Worm (Caenorhabditis elegans): Measurements from ENCODE around the gene M01F1.8.

The M01F1.8 gene

DNA sequence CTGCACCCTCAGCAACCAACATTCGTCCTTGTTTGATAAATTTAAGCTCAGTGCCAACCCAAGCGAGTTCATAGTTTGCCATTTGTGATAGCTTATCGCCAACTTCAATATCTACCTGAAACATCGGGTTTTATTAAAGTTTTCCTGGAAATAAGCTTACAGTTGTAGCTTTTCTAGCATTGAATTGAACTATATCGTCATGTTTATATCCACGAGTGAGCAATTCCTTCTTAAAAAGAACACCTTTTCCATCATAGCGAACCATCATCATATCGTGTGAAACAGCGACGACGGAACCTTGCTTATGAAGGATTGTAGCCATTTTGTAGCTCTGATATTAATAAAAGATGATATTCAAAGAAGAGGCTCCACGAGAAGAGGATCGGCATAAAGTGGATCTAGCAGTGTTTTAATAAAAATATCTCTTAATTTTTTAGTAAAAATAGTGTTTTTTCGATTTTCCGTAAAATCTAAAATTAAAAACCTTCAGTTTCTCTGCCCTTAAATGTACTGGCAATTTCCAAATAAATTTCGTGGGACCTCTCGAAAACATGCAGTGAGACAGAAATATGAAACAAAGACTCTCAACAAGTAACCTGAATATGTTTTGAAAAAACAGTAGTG, at the start of gene M01F1.8:
TSS of gene M01F1.8 (minus strand) at position 335 of the 624 bp plus-strand sequence.
- TF ChIP-seq lin-32 (GFP tag; optimal IDR thresholded peaks at IDR 0.05) (no peak), hlh-1 (tag; optimal IDR thresholded peaks at IDR 0.05) (no peak)

DNA sequence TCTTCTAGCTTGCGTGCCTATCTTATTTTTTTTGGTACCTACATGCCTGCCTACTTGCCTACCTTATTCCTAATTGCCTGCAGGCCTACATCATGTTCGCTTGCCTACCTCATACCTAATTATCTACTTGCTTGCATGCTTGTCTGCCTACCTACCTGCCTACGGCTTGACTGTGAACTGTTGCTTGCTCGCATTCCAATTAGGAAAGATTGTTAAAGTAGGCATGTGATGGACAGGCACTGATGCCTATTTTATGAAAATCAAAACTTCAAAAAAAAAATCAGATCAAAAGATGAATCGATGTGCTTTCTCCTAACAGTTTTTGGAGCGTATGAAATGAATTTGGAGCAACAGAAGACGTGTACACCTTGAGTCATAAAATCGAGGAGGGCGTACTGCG, 48.0 kb upstream of the M01F1.8 start:
- TF ChIP-seq nhr-237 (tag; optimal IDR thresholded peaks at IDR 0.05) (no peak), ceh-39 (tag; optimal IDR thresholded peaks at IDR 0.05) (no peak), tbx-8 (GFP tag; optimal IDR thresholded peaks at IDR 0.05) (no peak), unc-39 (tag; optimal IDR thresholded peaks at IDR 0.05) (no peak), mab-5 (tag; optimal IDR thresholded peaks at IDR 0.05) (no peak), ces-1 (GFP tag; optimal IDR thresholded peaks at IDR 0.05) (no peak), sptf-1 (tag; optimal IDR thresholded peaks at IDR 0.05) (no peak), sem-2 (GFP tag; optimal IDR thresholded peaks at IDR 0.05) (no peak), drap-1 (GFP tag; optimal IDR thresholded peaks at IDR 0.05) (no peak), lin-13 (tag; optimal IDR thresholded peaks at IDR 0.05) (no peak), nhr-28 (tag; optimal IDR thresholded peaks at IDR 0.05) (no peak), ztf-11 (tag; optimal IDR thresholded peaks at IDR 0.05) (no peak), ham-2 (GFP tag; optimal IDR thresholded peaks at IDR 0.05) (no peak), snpc-4 (tag; optimal IDR thresholded peaks at IDR 0.05) (no peak), nhr-76 (tag; optimal IDR thresholded peaks at IDR 0.05) (no peak), elt-1 (tag; optimal IDR thresholded peaks at IDR 0.05; ENCODE audit: borderline replicate concordance, insufficient read depth) (no peak), lin-32 (GFP tag; optimal IDR thresholded peaks at IDR 0.05) (no peak), bed-3 (GFP tag; optimal IDR thresholded peaks at IDR 0.05) (no peak), nhr-2 (tag; optimal IDR thresholded peaks at IDR 0.05) (no peak), zip-8 (tag; optimal IDR thresholded peaks at IDR 0.05) (no peak)

DNA sequence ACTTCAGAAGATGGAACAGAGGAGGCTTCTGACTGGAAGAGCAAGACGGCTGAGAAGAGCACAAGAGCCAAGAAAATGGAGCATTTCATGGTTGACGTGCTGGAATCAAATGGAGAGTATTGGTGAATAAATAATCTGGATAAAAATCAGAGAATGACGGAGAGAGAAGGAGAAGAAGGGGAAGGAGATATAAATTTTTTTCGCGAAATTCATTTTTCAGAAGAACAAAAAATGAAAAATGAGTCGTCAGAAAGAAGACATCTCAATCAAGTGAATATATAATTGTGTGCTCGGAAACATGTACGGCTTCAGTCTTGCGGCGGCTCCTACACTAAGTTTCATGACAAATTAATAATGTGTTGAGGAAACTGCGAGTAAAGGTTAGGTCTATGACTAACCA, 47.4 kb upstream of the M01F1.8 start, which contains the start of gene C54C6.5:
TSS of gene C54C6.5 (minus strand) at position 101 of the 400 bp plus-strand sequence.
- TF ChIP-seq M03D4.4 (tag; optimal IDR thresholded peaks at IDR 0.05) (no peak), unc-62 (GFP tag; optimal IDR thresholded peaks at IDR 0.05) (no peak), hlh-1 (tag; optimal IDR thresholded peaks at IDR 0.05) (no peak), elt-3 (tag; optimal IDR thresholded peaks at IDR 0.05) (no peak), nhr-2 (tag; optimal IDR thresholded peaks at IDR 0.05) (no peak)

DNA sequence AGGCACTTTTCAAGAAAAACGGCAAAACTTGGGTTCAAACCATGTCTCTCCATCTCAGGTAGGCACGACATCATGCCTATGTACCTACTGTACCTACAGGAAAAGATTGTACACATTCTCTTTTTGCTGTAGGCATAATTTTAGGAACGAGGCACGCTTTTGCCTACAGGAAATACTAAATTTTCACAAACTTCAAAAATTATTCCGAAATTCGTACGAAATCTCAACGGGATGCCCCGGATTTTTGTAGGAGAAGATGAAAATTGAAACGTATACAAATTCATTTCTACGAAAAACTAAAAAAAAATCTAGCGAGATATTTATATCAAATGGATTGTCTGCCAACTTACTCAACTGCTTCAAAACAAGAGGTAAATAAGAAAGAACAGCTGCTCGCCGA, 45.7 kb upstream of the M01F1.8 start, which contains the start of gene C54C6.11:
TSS of gene C54C6.11 (plus strand) at position 301 of the 400 bp plus-strand sequence.
- no peak for TF ChIP-seq ham-2 (GFP tag; optimal IDR thresholded peaks at IDR 0.05)
- no peak for TF ChIP-seq nhr-237 (tag; optimal IDR thresholded peaks at IDR 0.05)
- TF ChIP-seq unc-120 (tag; optimal IDR thresholded peaks at IDR 0.05; ENCODE audit: poor library complexity, severe bottlenecking): no peak
- no peak for TF ChIP-seq blmp-1 (tag; optimal IDR thresholded peaks at IDR 0.05)
- no peak for TF ChIP-seq flh-1 (GFP tag; optimal IDR thresholded peaks at IDR 0.05)
- TF ChIP-seq lin-13 (tag; optimal IDR thresholded peaks at IDR 0.05): no peak
- no peak for TF ChIP-seq ceh-43 (GFP tag; optimal IDR thresholded peaks at IDR 0.05)
- TF ChIP-seq nhr-76 (tag; optimal IDR thresholded peaks at IDR 0.05): no peak

DNA sequence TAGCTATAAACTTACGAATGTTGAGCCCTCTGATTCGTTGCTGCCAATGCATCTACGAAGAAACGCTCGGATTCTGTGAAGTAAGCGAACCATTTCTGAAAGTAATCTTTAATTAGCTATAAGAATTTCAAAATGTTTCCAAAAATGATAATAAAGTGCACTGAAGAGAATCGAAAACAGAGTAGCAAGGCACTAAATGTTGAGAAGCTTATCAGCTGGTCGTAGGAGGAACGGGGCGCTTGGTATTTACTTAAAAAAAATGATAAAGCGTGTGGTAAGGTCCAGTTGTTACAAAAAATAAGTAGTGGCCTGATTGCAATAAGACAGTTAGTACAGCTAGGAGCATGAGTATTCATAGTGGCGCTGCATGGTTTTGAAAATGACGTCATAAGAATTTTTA, 44.0 kb upstream of the M01F1.8 start, which contains the start of gene C54C6.7:
TSS of gene C54C6.7 (minus strand) at position 101 of the 400 bp plus-strand sequence.
- TF ChIP-seq ceh-83 (GFP tag; optimal IDR thresholded peaks at IDR 0.05): no peak
- TF ChIP-seq zip-8 (tag; optimal IDR thresholded peaks at IDR 0.05): peak; percentile 9
- no peak for TF ChIP-seq lsy-2 (tag; optimal IDR thresholded peaks at IDR 0.05)
- no peak for TF ChIP-seq nhr-76 (tag; optimal IDR thresholded peaks at IDR 0.05)

DNA sequence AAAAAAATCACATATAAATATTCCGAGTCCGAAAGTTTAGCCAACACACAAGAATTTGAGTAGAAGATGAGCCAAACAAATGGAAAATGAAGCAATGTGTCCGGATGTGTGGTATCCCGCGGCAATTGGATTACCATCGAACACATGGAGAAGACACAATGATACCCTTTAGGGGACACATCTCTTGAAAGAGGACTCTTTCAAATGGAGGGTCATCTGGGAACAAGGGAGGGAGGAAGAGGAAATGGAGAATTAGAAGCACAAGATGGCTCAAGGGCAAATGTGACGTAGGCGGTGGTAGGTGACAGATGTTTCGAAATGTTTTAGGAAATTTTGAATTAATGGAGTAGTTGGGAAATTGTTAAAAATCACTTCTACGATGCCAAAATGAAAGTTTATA, 40.7 kb upstream of the M01F1.8 start:
- TF ChIP-seq cnd-1 (tag; optimal IDR thresholded peaks at IDR 0.05): peak; percentile 83
- TF ChIP-seq unc-62 (GFP tag; optimal IDR thresholded peaks at IDR 0.05): peak; percentile 56
- peak; percentile 98 for TF ChIP-seq ces-1 (GFP tag; optimal IDR thresholded peaks at IDR 0.05)
- peak; percentile 48 for TF ChIP-seq lin-32 (GFP tag; optimal IDR thresholded peaks at IDR 0.05)
- no peak for TF ChIP-seq ztf-11 (tag; optimal IDR thresholded peaks at IDR 0.05)
- no peak for TF ChIP-seq mab-5 (tag; optimal IDR thresholded peaks at IDR 0.05)
- TF ChIP-seq ham-2 (GFP tag; optimal IDR thresholded peaks at IDR 0.05): no peak

Measured in whole organism, mixed stage, embryonic.